Worm (Caenorhabditis elegans) whole organism, mixed stage, embryonic: ENCODE measurements around the gene T21D12.7.

Experiments used
- M03D4.4 ChIP-seq: sonication (generic microtip); optimal IDR thresholded peaks from 2 replicates; lab custom pipeline; 2017; ENCODE audit warnings: mild to moderate bottlenecking, missing genetic modification characterization, missing compliant biosample characterization
- bed-3 ChIP-seq: fragments of 200-800 bp; sonication (Bioruptor generic); optimal IDR thresholded peaks from 3 replicates; lab custom pipeline; 2018; ENCODE audit warnings: mild to moderate bottlenecking, missing genetic modification characterization, moderate library complexity, missing compliant biosample characterization
- blmp-1 ChIP-seq: fragments of 150-350 bp; optimal IDR thresholded peaks from 2 replicates; lab custom pipeline; 2014; ENCODE audit warnings: missing biosample characterization, missing genetic modification characterization
- ceh-39 ChIP-seq: fragments of 150-350 bp; optimal IDR thresholded peaks from 2 replicates; lab custom pipeline; 2014; ENCODE audit warnings: missing biosample characterization, missing genetic modification characterization
- ceh-43 ChIP-seq: fragments of 200-800 bp; sonication (Bioruptor generic); optimal IDR thresholded peaks from 2 replicates; lab custom pipeline; 2018; ENCODE audit warnings: mild to moderate bottlenecking, missing genetic modification characterization, moderate library complexity, missing compliant biosample characterization
- ceh-83 ChIP-seq: fragments of 200-800 bp; sonication (Bioruptor generic); optimal IDR thresholded peaks from 2 replicates; lab custom pipeline; 2018; ENCODE audit warnings: mild to moderate bottlenecking, missing genetic modification characterization, missing compliant biosample characterization
- ces-1 ChIP-seq: fragments of 150-350 bp; optimal IDR thresholded peaks from 2 replicates; lab custom pipeline; 2014; ENCODE audit warnings: missing biosample characterization, missing genetic modification reagents, missing genetic modification characterization
- cnd-1 ChIP-seq: fragments of 200-800 bp; sonication (Bioruptor generic); optimal IDR thresholded peaks from 2 replicates; lab custom pipeline; 2018; ENCODE audit warnings: mild to moderate bottlenecking, missing genetic modification characterization, missing compliant biosample characterization
- drap-1 ChIP-seq: fragments of 200-800 bp; sonication (Bioruptor generic); optimal IDR thresholded peaks from 3 replicates; lab custom pipeline; 2018; ENCODE audit warnings: mild to moderate bottlenecking, missing genetic modification characterization, missing compliant biosample characterization
- elt-1 ChIP-seq: sonication (generic microtip); optimal IDR thresholded peaks from 2 replicates; lab custom pipeline; 2017; ENCODE audit warnings: missing genetic modification characterization, mild to moderate bottlenecking, missing compliant biosample characterization, antibody characterized with exemption, moderate library complexity, borderline replicate concordance; ENCODE audit not compliant: insufficient read depth
- elt-3 ChIP-seq: fragments of 150-350 bp; optimal IDR thresholded peaks from 2 replicates; lab custom pipeline; 2014; ENCODE audit warnings: missing biosample characterization, missing genetic modification characterization
- flh-1 ChIP-seq: fragments of 200-800 bp; sonication (Bioruptor generic); optimal IDR thresholded peaks from 2 replicates; lab custom pipeline; 2018; ENCODE audit warnings: mild to moderate bottlenecking, missing genetic modification characterization, moderate library complexity, missing compliant biosample characterization
- ham-2 ChIP-seq: fragments of 200-800 bp; sonication (Bioruptor generic); optimal IDR thresholded peaks from 2 replicates; lab custom pipeline; 2018; ENCODE audit warnings: mild to moderate bottlenecking, missing genetic modification characterization, missing compliant biosample characterization
- hlh-1 ChIP-seq: fragments of 150-350 bp; optimal IDR thresholded peaks from 2 replicates; lab custom pipeline; 2014; ENCODE audit warnings: missing biosample characterization, missing genetic modification reagents, missing genetic modification characterization
- lin-13 ChIP-seq: fragments of 150-350 bp; optimal IDR thresholded peaks from 2 replicates; lab custom pipeline; 2014; ENCODE audit warnings: missing biosample characterization, missing genetic modification characterization
- lin-32 ChIP-seq: fragments of 200-800 bp; sonication (Bioruptor generic); optimal IDR thresholded peaks from 2 replicates; lab custom pipeline; 2018; ENCODE audit warnings: mild to moderate bottlenecking, missing genetic modification characterization, missing compliant biosample characterization
- lsy-2 ChIP-seq: fragments of 150-350 bp; optimal IDR thresholded peaks from 2 replicates; lab custom pipeline; 2014; ENCODE audit warnings: missing biosample characterization, missing genetic modification characterization
- mab-5 ChIP-seq: fragments of 150-350 bp; optimal IDR thresholded peaks from 2 replicates; lab custom pipeline; 2014; ENCODE audit warnings: missing biosample characterization, missing genetic modification characterization
- mep-1 ChIP-seq: fragments of 150-350 bp; optimal IDR thresholded peaks from 2 replicates; lab custom pipeline; 2017; ENCODE audit warnings: missing biosample characterization, missing genetic modification reagents, missing genetic modification characterization, inconsistent platforms
- mls-2 ChIP-seq: sonication (generic microtip); optimal IDR thresholded peaks from 2 replicates; lab custom pipeline; 2016; ENCODE audit warnings: mild to moderate bottlenecking, missing genetic modification characterization, moderate library complexity, missing compliant biosample characterization
- nhr-12 ChIP-seq: fragments of 150-350 bp; optimal IDR thresholded peaks from 2 replicates; lab custom pipeline; 2014; ENCODE audit warnings: missing biosample characterization, missing genetic modification characterization
- nhr-2 ChIP-seq: fragments of 150-350 bp; optimal IDR thresholded peaks from 2 replicates; lab custom pipeline; 2014; ENCODE audit warnings: missing biosample characterization, missing genetic modification characterization
- nhr-28 ChIP-seq: fragments of 150-350 bp; optimal IDR thresholded peaks from 2 replicates; lab custom pipeline; 2014; ENCODE audit warnings: missing biosample characterization, missing genetic modification characterization
- nhr-76 ChIP-seq: sonication (generic microtip); optimal IDR thresholded peaks from 2 replicates; lab custom pipeline; 2017; ENCODE audit warnings: missing biosample characterization, missing genetic modification characterization
- sem-2 ChIP-seq: fragments of 200-800 bp; sonication (Bioruptor generic); optimal IDR thresholded peaks from 2 replicates; lab custom pipeline; 2018; ENCODE audit warnings: mild to moderate bottlenecking, missing genetic modification characterization, missing compliant biosample characterization
- snpc-4 ChIP-seq: fragments of 150-350 bp; optimal IDR thresholded peaks from 2 replicates; lab custom pipeline; 2014; ENCODE audit warnings: missing biosample characterization, missing genetic modification characterization
- sptf-1 ChIP-seq: sonication (generic microtip); optimal IDR thresholded peaks from 2 replicates; lab custom pipeline; 2017; ENCODE audit warnings: mild to moderate bottlenecking, missing genetic modification characterization, moderate library complexity, missing compliant biosample characterization
- unc-120 ChIP-seq: sonication (generic microtip); optimal IDR thresholded peaks from 2 replicates; lab custom pipeline; 2017; ENCODE audit warnings: missing genetic modification characterization, missing compliant biosample characterization; ENCODE audit not compliant: poor library complexity, severe bottlenecking
- unc-39 ChIP-seq: fragments of 150-350 bp; optimal IDR thresholded peaks from 2 replicates; lab custom pipeline; 2014; ENCODE audit warnings: missing biosample characterization, missing genetic modification characterization
- unc-62 ChIP-seq: fragments of 150-350 bp; optimal IDR thresholded peaks from 2 replicates; lab custom pipeline; 2014; ENCODE audit warnings: missing biosample characterization, missing genetic modification reagents, missing genetic modification characterization
- zip-8 ChIP-seq: fragments of 150-350 bp; optimal IDR thresholded peaks from 2 replicates; lab custom pipeline; 2014; ENCODE audit warnings: missing biosample characterization, missing genetic modification characterization
- ztf-11 ChIP-seq: fragments of 150-350 bp; optimal IDR thresholded peaks from 2 replicates; lab custom pipeline; 2014; ENCODE audit warnings: missing biosample characterization, missing genetic modification characterization

T21D12.7 gene

ce11 chrIV:306572-306971 lies 15.3 kb upstream of the T21D12.7 start:
- TF ChIP-seq cnd-1 (tag; lab: Kevin White, UChicago) (no peak), M03D4.4 (no peak), ham-2 (GFP tag; lab: Kevin White, UChicago) (no peak), lsy-2 (tag; lab: Kevin White, UChicago) (no peak), hlh-1 (tag; lab: Kevin White, UChicago) (no peak), ztf-11 (tag; lab: Kevin White, UChicago) (no peak)

- TF ChIP-seq elt-3 (no peak), unc-120 (tag; lab: Kevin White, UChicago) (no peak), ham-2 (GFP tag; lab: Kevin White, UChicago) (no peak), elt-1 (no peak), unc-62 (no peak), ceh-83 (no peak), hlh-1 (tag; lab: Kevin White, UChicago) (no peak), sptf-1 (tag; lab: Kevin White, UChicago) (no peak), sem-2 (GFP tag; lab: Kevin White, UChicago) (no peak), mep-1 (tag; lab: Kevin White, UChicago) (no peak), nhr-12 (no peak), ceh-43 (GFP tag; lab: Kevin White, UChicago) (no peak), mls-2 (tag; lab: Kevin White, UChicago) (no peak), ztf-11 (tag; lab: Kevin White, UChicago) (no peak), unc-39 (tag; lab: Kevin White, UChicago) (no peak), drap-1 (GFP tag; lab: Kevin White, UChicago) (no peak), nhr-28 (tag; lab: Kevin White, UChicago) (no peak)
Observed at ce11 chrIV:305101-305500, 13.8 kb upstream of the T21D12.7 start.

- no peak for TF ChIP-seq unc-62
- TF ChIP-seq ham-2 (GFP tag; lab: Kevin White, UChicago) = no peak
- TF ChIP-seq ces-1 (GFP tag; lab: Kevin White, UChicago) = no peak
- TF ChIP-seq lsy-2 (tag; lab: Kevin White, UChicago) = no peak
- no peak for TF ChIP-seq zip-8 (tag; lab: Kevin White, UChicago)
Observed at ce11 chrIV:303264-303663, 12.0 kb upstream of the T21D12.7 start.

ce11 chrIV:302743-303142 lies 11.5 kb upstream of the T21D12.7 start:
- no peak for TF ChIP-seq nhr-2 (tag; lab: Kevin White, UChicago)
- TF ChIP-seq flh-1 (GFP tag; lab: Kevin White, UChicago) = no peak
- peak; percentile 3 for TF ChIP-seq elt-3
- no peak for TF ChIP-seq unc-39 (tag; lab: Kevin White, UChicago)
- TF ChIP-seq lsy-2 (tag; lab: Kevin White, UChicago) = no peak
- TF ChIP-seq M03D4.4 = no peak

- TF ChIP-seq zip-8 (tag; lab: Kevin White, UChicago) (no peak), ham-2 (GFP tag; lab: Kevin White, UChicago) (no peak), lsy-2 (tag; lab: Kevin White, UChicago) (no peak), elt-3 (no peak), nhr-28 (tag; lab: Kevin White, UChicago) (no peak), nhr-76 (no peak), blmp-1 (tag; lab: Kevin White, UChicago) (no peak), cnd-1 (tag; lab: Kevin White, UChicago) (no peak), bed-3 (GFP tag; lab: Kevin White, UChicago) (no peak), lin-32 (no peak), ceh-83 (no peak), sem-2 (GFP tag; lab: Kevin White, UChicago) (no peak), ceh-43 (GFP tag; lab: Kevin White, UChicago) (no peak), unc-39 (tag; lab: Kevin White, UChicago) (no peak), mls-2 (tag; lab: Kevin White, UChicago) (no peak), ceh-39 (no peak), snpc-4 (tag; lab: Kevin White, UChicago) (no peak), nhr-2 (tag; lab: Kevin White, UChicago) (no peak)
- TF ChIP-seq, all 35 proteins: peak for 0
Observed at ce11 chrIV:300307-300706, 9.1 kb upstream of the T21D12.7 start.

- TF ChIP-seq zip-8 (tag; lab: Kevin White, UChicago) = no peak
- no peak for TF ChIP-seq ces-1 (GFP tag; lab: Kevin White, UChicago)
- TF ChIP-seq ham-2 (GFP tag; lab: Kevin White, UChicago) = no peak
- no peak for TF ChIP-seq blmp-1 (tag; lab: Kevin White, UChicago)
- no peak for TF ChIP-seq ceh-39
- no peak for TF ChIP-seq nhr-76
- no peak for TF ChIP-seq drap-1 (GFP tag; lab: Kevin White, UChicago)
- no peak for TF ChIP-seq cnd-1 (tag; lab: Kevin White, UChicago)
- no peak for TF ChIP-seq nhr-12
- no peak for TF ChIP-seq mab-5
- no peak for TF ChIP-seq unc-62
- no peak for TF ChIP-seq sem-2 (GFP tag; lab: Kevin White, UChicago)
- TF ChIP-seq lin-13 (tag; lab: Kevin White, UChicago) = no peak
- no peak for TF ChIP-seq sptf-1 (tag; lab: Kevin White, UChicago)
- no peak for TF ChIP-seq lsy-2 (tag; lab: Kevin White, UChicago)
Observed at ce11 chrIV:299190-299589, 7.9 kb upstream of the T21D12.7 start.
